Fruit fly (Drosophila melanogaster): ENCODE measurements around the gene Sh.

Sh gene

dm6 chrX:18084614-18085469, 21.8 kb upstream of the Sh start:
- TF ChIP-seq ci (GFP tag; IDR thresholded peaks at IDR 0.05) (peak; percentile 15; the same call in 1 of the 3 replicates), slbo (GFP tag; IDR thresholded peaks at IDR 0.05) (no peak), CG16813 (GFP tag; IDR thresholded peaks at IDR 0.05; ENCODE audit: partially characterized antibody) (peak; percentile 15; the same call in 1 of the 3 replicates), Hr3 (GFP tag; optimal IDR thresholded peaks at IDR 0.05) (no peak), CG14050 (GFP tag; IDR thresholded peaks at IDR 0.05) (no peak), Ets65A (GFP tag) (peak; percentile 22), sima (GFP tag; optimal IDR thresholded peaks at IDR 0.05) (no peak), NfI (GFP tag; optimal IDR thresholded peaks at IDR 0.05) (no peak), aop (GFP tag; IDR thresholded peaks at IDR 0.05) (no peak), Jarid2 (GFP tag; optimal IDR thresholded peaks at IDR 0.05) (peak; percentile 50), CG3065 (GFP tag; optimal IDR thresholded peaks at IDR 0.05) (peak; percentile 83), emc (GFP tag; optimal IDR thresholded peaks at IDR 0.05) (no peak), D19A (tag; optimal IDR thresholded peaks at IDR 0.05) (peak; percentile 86), her (GFP tag; optimal IDR thresholded peaks at IDR 0.05) (peak; percentile 24), Six4 (GFP tag; optimal IDR thresholded peaks at IDR 0.05) (no peak), ab (GFP tag; optimal IDR thresholded peaks at IDR 0.05) (no peak), prd (optimal IDR thresholded peaks at IDR 0.05) (no peak), prd (GFP tag; IDR thresholded peaks at IDR 0.05) (no peak), CG4360 (GFP tag; IDR thresholded peaks at IDR 0.05) (peak; percentile 66; the same call in 1 of the 2 replicates), crol (GFP tag; IDR thresholded peaks at IDR 0.05) (peak; percentile 80), chinmo (GFP tag; IDR thresholded peaks at IDR 0.05; ENCODE audit: partially characterized antibody) (0 out of 4 replicates have a peak, but pooled peaks have one; percentile 34), zfh1 (GFP tag; IDR thresholded peaks at IDR 0.05) (peak; percentile 15; the same call in 1 of the 3 replicates), HLH54F (GFP tag; optimal IDR thresholded peaks at IDR 0.05) (no peak), CG9609 (GFP tag; optimal IDR thresholded peaks at IDR 0.05) (no peak), Dad (GFP tag; optimal IDR thresholded peaks at IDR 0.05) (no peak), Bgb (GFP tag; IDR thresholded peaks at IDR 0.05; ENCODE audit: partially characterized antibody) (no peak), Elba2 (GFP tag; optimal IDR thresholded peaks at IDR 0.05) (peak; percentile 70), gsb-n (tag; optimal IDR thresholded peaks at IDR 0.05) (no peak), CG2116 (GFP tag; optimal IDR thresholded peaks at IDR 0.05) (no peak), CG9727 (GFP tag; optimal IDR thresholded peaks at IDR 0.05) (no peak), bab2 (GFP tag; optimal IDR thresholded peaks at IDR 0.05) (no peak), CG1832 (GFP tag; optimal IDR thresholded peaks at IDR 0.05) (no peak), D19B (GFP tag; optimal IDR thresholded peaks at IDR 0.05) (no peak), sna (GFP tag; IDR thresholded peaks at IDR 0.05; ENCODE audit: partially characterized antibody) (no peak), Mad (GFP tag; optimal IDR thresholded peaks at IDR 0.05) (no peak), bowl (GFP tag; IDR thresholded peaks at IDR 0.05) (no peak), row (GFP tag; IDR thresholded peaks at IDR 0.05) (0 out of 3 replicates have a peak, but pooled peaks have one; percentile 12), Bteb2 (GFP tag; optimal IDR thresholded peaks at IDR 0.05) (no peak), HLH3B (GFP tag; IDR thresholded peaks at IDR 0.05) (no peak), CG3281 (GFP tag; optimal IDR thresholded peaks at IDR 0.05) (no peak), CG2199 (GFP tag; IDR thresholded peaks at IDR 0.05) (peak; percentile 11; the same call in 1 of the 3 replicates), pfk (GFP tag; optimal IDR thresholded peaks at IDR 0.05) (no peak), vvl (GFP tag; IDR thresholded peaks at IDR 0.05) (no peak), Opbp (GFP tag; IDR thresholded peaks at IDR 0.05; ENCODE audit: partially characterized antibody) (0 out of 3 replicates have a peak, but pooled peaks have one; percentile 7), ssp (GFP tag; IDR thresholded peaks at IDR 0.05) (no peak), CG14710 (tag; optimal IDR thresholded peaks at IDR 0.05) (no peak), CoRest (tag; optimal IDR thresholded peaks at IDR 0.05) (no peak), CG2889 (GFP tag; IDR thresholded peaks at IDR 0.05) (no peak), cg (GFP tag; optimal IDR thresholded peaks at IDR 0.05) (peak; percentile 26), CG17361 (GFP tag; IDR thresholded peaks at IDR 0.05) (0 out of 3 replicates have a peak, but pooled peaks have one; percentile 13)

Measured in whole organism, embryonic.